Worm (Caenorhabditis elegans): ENCODE results near the gene hpa-1.

Gene hpa-1

ce11 chrIV:16230464-16230863 lies 2.5 kb downstream of the hpa-1 start:
- no peak for TF ChIP-seq ceh-9 (tag; optimal IDR thresholded peaks at IDR 0.05)
- TF ChIP-seq eyg-1 (tag; optimal IDR thresholded peaks at IDR 0.05) = no peak
- no peak for TF ChIP-seq ceh-14 (tag; optimal IDR thresholded peaks at IDR 0.05)
- TF ChIP-seq pha-4 (tag; optimal IDR thresholded peaks at IDR 0.05) = no peak
- TF ChIP-seq ceh-18 (tag; optimal IDR thresholded peaks at IDR 0.05) = no peak
- no peak for TF ChIP-seq hlh-15 (tag; optimal IDR thresholded peaks at IDR 0.05)
- TF ChIP-seq rnt-1 (tag; optimal IDR thresholded peaks at IDR 0.05) = no peak
- TF ChIP-seq hlh-13 (GFP tag; optimal IDR thresholded peaks at IDR 0.05) = no peak
- TF ChIP-seq ceh-31 (tag; optimal IDR thresholded peaks at IDR 0.05) = no peak
- TF ChIP-seq ttx-3 (tag; optimal IDR thresholded peaks at IDR 0.05) = no peak
- TF ChIP-seq odd-2 (tag; optimal IDR thresholded peaks at IDR 0.05) = no peak
- no peak for TF ChIP-seq fkh-6 (tag; optimal IDR thresholded peaks at IDR 0.05)
- TF ChIP-seq ceh-22 (tag; optimal IDR thresholded peaks at IDR 0.05) = no peak
- no peak for TF ChIP-seq sox-4 (tag; optimal IDR thresholded peaks at IDR 0.05)
- no peak for TF ChIP-seq dmd-4 (tag; optimal IDR thresholded peaks at IDR 0.05; ENCODE audit: borderline replicate concordance)
- no peak for TF ChIP-seq pqm-1 (tag; optimal IDR thresholded peaks at IDR 0.05)
- TF ChIP-seq ets-4 (tag; optimal IDR thresholded peaks at IDR 0.05) = no peak

- no peak for TF ChIP-seq dve-1 (tag; optimal IDR thresholded peaks at IDR 0.05)
- TF ChIP-seq ceh-30 (tag; optimal IDR thresholded peaks at IDR 0.05) = no peak
- no peak for TF ChIP-seq T23F11.4 (GFP tag; optimal IDR thresholded peaks at IDR 0.05)
- TF ChIP-seq tbx-7 (tag; optimal IDR thresholded peaks at IDR 0.05) = no peak
- no peak for TF ChIP-seq nhr-232 (tag; optimal IDR thresholded peaks at IDR 0.05)
- TF ChIP-seq fkh-10 (GFP tag; optimal IDR thresholded peaks at IDR 0.05) = no peak
- no peak for TF ChIP-seq ets-4 (tag; optimal IDR thresholded peaks at IDR 0.05)
- no peak for TF ChIP-seq che-1 (tag; optimal IDR thresholded peaks at IDR 0.05)
- no peak for TF ChIP-seq ceh-48 (tag; optimal IDR thresholded peaks at IDR 0.05)
Observed at ce11 chrIV:16225747-16226146, 7.2 kb downstream of the hpa-1 start, which contains the start of gene H25K10.4. Gene H25K10.4, plus strand, starts transcription at chrIV:16226047.

ce11 chrIV:16221559-16221958 lies 11.4 kb downstream of the hpa-1 start, which contains the start of gene srv-11:
Gene srv-11, minus strand, starts transcription at chrIV:16221659.
- TF ChIP-seq ceh-22 (tag; optimal IDR thresholded peaks at IDR 0.05) (no peak), lim-6 (tag; optimal IDR thresholded peaks at IDR 0.05) (no peak), ztf-16 (tag; optimal IDR thresholded peaks at IDR 0.05) (no peak), odd-2 (tag; optimal IDR thresholded peaks at IDR 0.05) (no peak), tbx-7 (tag; optimal IDR thresholded peaks at IDR 0.05) (no peak), gmeb-2 (tag; optimal IDR thresholded peaks at IDR 0.05) (no peak), pqm-1 (tag; optimal IDR thresholded peaks at IDR 0.05) (no peak), madf-2 (tag; optimal IDR thresholded peaks at IDR 0.05) (no peak), elt-2 (tag; optimal IDR thresholded peaks at IDR 0.05) (no peak), sox-2 (GFP tag; IDR thresholded peaks at IDR 0.05) (no peak), hlh-30 (tag; optimal IDR thresholded peaks at IDR 0.05; ENCODE audit: insufficient read depth) (no peak), unc-42 (tag; optimal IDR thresholded peaks at IDR 0.05) (no peak), K09A11.1 (tag; optimal IDR thresholded peaks at IDR 0.05; ENCODE audit: insufficient read depth) (no peak), rnt-1 (tag; optimal IDR thresholded peaks at IDR 0.05) (no peak), unc-55 (GFP tag; optimal IDR thresholded peaks at IDR 0.05) (no peak), zip-5 (tag; optimal IDR thresholded peaks at IDR 0.05) (no peak), nhr-232 (tag; optimal IDR thresholded peaks at IDR 0.05) (no peak), ref-2 (tag; optimal IDR thresholded peaks at IDR 0.05) (no peak), sox-4 (tag; optimal IDR thresholded peaks at IDR 0.05) (no peak), C08G9.2 (tag; optimal IDR thresholded peaks at IDR 0.05) (no peak)

- TF ChIP-seq lin-11 (tag; optimal IDR thresholded peaks at IDR 0.05) (no peak), che-1 (tag; optimal IDR thresholded peaks at IDR 0.05) (no peak), unc-42 (tag; optimal IDR thresholded peaks at IDR 0.05) (no peak), F13H6.1 (tag; optimal IDR thresholded peaks at IDR 0.05) (no peak), K02D7.2 (tag; optimal IDR thresholded peaks at IDR 0.05) (no peak), nfya-1 (tag; optimal IDR thresholded peaks at IDR 0.05) (no peak), gmeb-2 (tag; optimal IDR thresholded peaks at IDR 0.05) (no peak), zip-5 (tag; optimal IDR thresholded peaks at IDR 0.05) (no peak), dmd-4 (tag; optimal IDR thresholded peaks at IDR 0.05; ENCODE audit: borderline replicate concordance) (no peak), ceh-48 (tag; optimal IDR thresholded peaks at IDR 0.05) (no peak), pha-2 (tag; optimal IDR thresholded peaks at IDR 0.05) (no peak), hlh-8 (tag; optimal IDR thresholded peaks at IDR 0.05) (no peak), nhr-232 (tag; optimal IDR thresholded peaks at IDR 0.05) (no peak), hlh-30 (tag; optimal IDR thresholded peaks at IDR 0.05; ENCODE audit: insufficient read depth) (no peak), lim-6 (tag; optimal IDR thresholded peaks at IDR 0.05) (no peak)
Observed at ce11 chrIV:16220688-16221087, 12.2 kb downstream of the hpa-1 start.

All from whole organism, late embryonic.